Fruit fly (Drosophila melanogaster) whole organism, adult: ENCODE results near the gene Vajk1.

Experiments used
- CG11617 ChIP-seq: fragments of 200-800 bp; sonication (Bioruptor generic); optimal IDR thresholded peaks from 2 replicates; lab custom pipeline; 2017; ENCODE audit warnings: mild to moderate bottlenecking, missing biosample characterization, missing genetic modification reagents, missing genetic modification characterization
- CG12768 ChIP-seq: fragments of 200-800 bp; sonication (Bioruptor generic); optimal IDR thresholded peaks from 2 replicates; lab custom pipeline; 2017; ENCODE audit warnings: missing biosample characterization, missing genetic modification characterization, mild to moderate bottlenecking, moderate library complexity, missing genetic modification reagents
- CG1620 ChIP-seq: fragments of 200-800 bp; sonication (Bioruptor generic); optimal IDR thresholded peaks from 2 replicates; lab custom pipeline; 2016; ENCODE audit warnings: missing biosample characterization, missing genetic modification characterization
- CG7045 ChIP-seq: fragments of 200-800 bp; sonication (Bioruptor generic); optimal IDR thresholded peaks from 2 replicates; lab custom pipeline; 2017; ENCODE audit warnings: missing biosample characterization, mild to moderate bottlenecking, missing genetic modification characterization
- Clk ChIP-seq: fragments of 200-800 bp; sonication (Bioruptor generic); optimal IDR thresholded peaks from 2 replicates; lab custom pipeline; 2017; ENCODE audit warnings: missing biosample characterization, missing genetic modification characterization
- Crg-1 ChIP-seq: fragments of 200-800 bp; sonication (Bioruptor generic); optimal IDR thresholded peaks from 2 replicates; lab custom pipeline; 2016; ENCODE audit warnings: missing biosample characterization, missing genetic modification characterization
- Hr96 ChIP-seq: fragments of 200-800 bp; sonication (Bioruptor generic); optimal IDR thresholded peaks from 2 replicates; lab custom pipeline; 2016; ENCODE audit warnings: missing biosample characterization, missing genetic modification characterization
- Mnt ChIP-seq: fragments of 200-800 bp; sonication (Bioruptor generic); optimal IDR thresholded peaks from 2 replicates; lab custom pipeline; 2016; ENCODE audit warnings: missing biosample characterization, mild to moderate bottlenecking, missing genetic modification characterization
- cnc ChIP-seq, 2 experiments: fragments of >200 bp; optimal IDR thresholded peaks; 2 replicates each; lab custom pipeline; 2017
- kay ChIP-seq: fragments of 200-800 bp; sonication (Bioruptor generic); peaks from one replicate; lab custom pipeline; 2016; ENCODE audit warnings: missing biosample characterization, missing genetic modification characterization, borderline replicate concordance
- pad ChIP-seq: fragments of 200-800 bp; sonication (Bioruptor generic); optimal IDR thresholded peaks from 3 replicates; lab custom pipeline; 2017; ENCODE audit warnings: missing biosample characterization, missing genetic modification characterization, mild to moderate bottlenecking, moderate library complexity, missing genetic modification reagents

DNA sequence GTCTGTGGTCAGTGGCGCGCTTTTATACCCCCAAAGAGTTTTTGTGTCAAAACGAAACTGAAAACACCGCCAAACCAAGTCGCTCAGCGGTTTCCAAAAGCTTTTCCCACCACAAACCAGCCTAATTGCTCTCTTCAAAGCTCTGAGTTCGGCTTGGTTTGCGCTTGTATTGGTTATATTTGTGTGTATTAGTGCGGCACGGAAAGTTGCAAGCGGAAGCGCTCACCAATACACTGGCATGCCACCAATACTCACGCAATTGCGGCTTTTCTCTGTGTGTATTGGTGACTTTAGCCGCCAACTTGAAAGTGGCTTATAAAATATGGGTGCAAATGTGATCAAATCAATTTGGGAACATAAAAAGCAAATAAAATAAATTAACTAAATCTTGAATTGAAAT lies 24.1 kb upstream of the Vajk1 start, which contains the start of gene Vajk3:
- TF ChIP-seq CG11617, result no peak
- TF ChIP-seq Hr96 (GFP tag; lab: Kevin White, UChicago), result no peak
- no peak for TF ChIP-seq pad (GFP tag; lab: Kevin White, UChicago)
- no peak for TF ChIP-seq CG7045
- no peak for TF ChIP-seq cnc (optimal IDR thresholded peaks at IDR 0.05; lab: Kevin White, UChicago)
- TF ChIP-seq Crg-1, result no peak
- TF ChIP-seq Mnt (GFP tag; lab: Kevin White, UChicago), result no peak
- no peak for TF ChIP-seq Clk
- no peak for TF ChIP-seq kay (GFP tag; lab: Kevin White, UChicago)
- TF ChIP-seq CG1620 (GFP tag; lab: Kevin White, UChicago), result no peak
- TF ChIP-seq CG12768 (GFP tag; lab: Kevin White, UChicago), result no peak
